Fruit fly (Drosophila melanogaster) whole organism, pupa: Measurements from ENCODE around the gene Pgant2.

Source experiments
- CG10348 ChIP-seq: fragments of 200-800 bp; sonication (Bioruptor generic); IDR thresholded peaks from 2 replicates; pipeline ENCODE4 v1.3.6; 2022; ENCODE audit warnings: missing biosample characterization, missing genetic modification characterization
- CG12605 ChIP-seq: fragments of 200-800 bp; sonication (Bioruptor generic); IDR thresholded peaks from 2 replicates; pipeline ENCODE4 v1.3.6; 2022; ENCODE audit warnings: missing biosample characterization, missing genetic modification characterization
- CG13204 ChIP-seq: fragments of 200-800 bp; sonication (Bioruptor generic); optimal IDR thresholded peaks from 2 replicates; lab custom pipeline; 2018; ENCODE audit warnings: missing biosample characterization, mild to moderate bottlenecking, missing genetic modification characterization, moderate library complexity
- CG14655 ChIP-seq: fragments of 200-800 bp; sonication (Bioruptor generic); optimal IDR thresholded peaks from 3 replicates; lab custom pipeline; 2017; ENCODE audit warnings: mild to moderate bottlenecking, missing biosample characterization, missing genetic modification reagents, missing genetic modification characterization
- CG15710 ChIP-seq: fragments of 200-800 bp; sonication (Bioruptor generic); optimal IDR thresholded peaks from 2 replicates; lab custom pipeline; 2018; ENCODE audit warnings: missing biosample characterization, mild to moderate bottlenecking, missing genetic modification characterization, moderate library complexity
- CG17806 ChIP-seq: fragments of 200-800 bp; sonication (Bioruptor generic); optimal IDR thresholded peaks from 2 replicates; lab custom pipeline; 2018; ENCODE audit warnings: missing biosample characterization, mild to moderate bottlenecking, missing genetic modification characterization, moderate library complexity
- CG32121 ChIP-seq: fragments of 200-800 bp; sonication (Bioruptor generic); IDR thresholded peaks from 2 replicates; pipeline ENCODE4 v1.3.6; 2022; ENCODE audit warnings: missing biosample characterization, missing genetic modification characterization
- CG8159 ChIP-seq: fragments of 200-800 bp; sonication (Bioruptor generic); optimal IDR thresholded peaks from 3 replicates; lab custom pipeline; 2018; ENCODE audit warnings: missing biosample characterization, mild to moderate bottlenecking, missing genetic modification characterization, moderate library complexity
- D1 ChIP-seq: fragments of 200-800 bp; sonication (Bioruptor generic); optimal IDR thresholded peaks from 2 replicates; lab custom pipeline; 2018; ENCODE audit warnings: missing biosample characterization, mild to moderate bottlenecking, missing genetic modification characterization, moderate library complexity
- Pif1B ChIP-seq: fragments of 200-800 bp; sonication (Bioruptor generic); optimal IDR thresholded peaks from 3 replicates; lab custom pipeline; 2016; ENCODE audit warnings: missing biosample characterization, missing genetic modification characterization
- fd96Ca ChIP-seq: fragments of 200-800 bp; sonication (Bioruptor generic); IDR thresholded peaks from 3 replicates; pipeline ENCODE4 v1.3.6; 2022; ENCODE audit warnings: missing biosample characterization, missing genetic modification characterization
- gl ChIP-seq: fragments of 200-800 bp; sonication (Bioruptor generic); optimal IDR thresholded peaks from 2 replicates; lab custom pipeline; 2018; ENCODE audit warnings: missing biosample characterization, mild to moderate bottlenecking, missing genetic modification characterization
- rn ChIP-seq: fragments of 200-800 bp; sonication (Bioruptor generic); IDR thresholded peaks from 2 replicates; pipeline ENCODE4 v1.3.6; 2022; ENCODE audit warnings: missing biosample characterization, missing genetic modification characterization

dm6 chr2L:3407722-3408121, 18.8 kb downstream of the Pgant2 start:
- no peak for TF ChIP-seq CG8159 (tag; lab: Kevin White, UChicago)
- TF ChIP-seq CG15710 (tag; lab: Kevin White, UChicago): no peak
- TF ChIP-seq CG12605 (GFP tag; lab: Robert Waterston, UW): no peak
- TF ChIP-seq CG13204 (GFP tag; lab: Kevin White, UChicago): no peak
- no peak for TF ChIP-seq CG10348 (GFP tag; lab: Robert Waterston, UW)
- TF ChIP-seq CG14655 (GFP tag; lab: Kevin White, UChicago): no peak
- TF ChIP-seq CG17806 (tag; lab: Kevin White, UChicago): no peak
- TF ChIP-seq gl (tag; lab: Kevin White, UChicago): no peak
- TF ChIP-seq fd96Ca (GFP tag; lab: Robert Waterston, UW): no peak
- TF ChIP-seq D1 (tag; lab: Kevin White, UChicago): no peak
- TF ChIP-seq CG32121: no peak
- TF ChIP-seq Pif1B (GFP tag; lab: Kevin White, UChicago): no peak
- TF ChIP-seq rn (GFP tag; lab: Robert Waterston, UW): no peak
